Fruit fly (Drosophila melanogaster) whole organism, pupa: Measurements from ENCODE around the gene Pex23.

ENCODE experiments used
- CG10348 ChIP-seq: fragments of 200-800 bp; sonication (Bioruptor generic); IDR thresholded peaks from 2 replicates; pipeline ENCODE4 v1.3.6; 2022; ENCODE audit warnings: missing biosample characterization, missing genetic modification characterization
- CG12605 ChIP-seq: fragments of 200-800 bp; sonication (Bioruptor generic); IDR thresholded peaks from 2 replicates; pipeline ENCODE4 v1.3.6; 2022; ENCODE audit warnings: missing biosample characterization, missing genetic modification characterization
- CG13204 ChIP-seq: fragments of 200-800 bp; sonication (Bioruptor generic); optimal IDR thresholded peaks from 2 replicates; lab custom pipeline; 2018; ENCODE audit warnings: missing biosample characterization, mild to moderate bottlenecking, missing genetic modification characterization, moderate library complexity
- CG32121 ChIP-seq: fragments of 200-800 bp; sonication (Bioruptor generic); IDR thresholded peaks from 2 replicates; pipeline ENCODE4 v1.3.6; 2022; ENCODE audit warnings: missing biosample characterization, missing genetic modification characterization
- CG4496 ChIP-seq: fragments of 200-800 bp; sonication (Bioruptor generic); IDR thresholded peaks from 3 replicates; pipeline ENCODE4 v1.3.6; 2022; ENCODE audit warnings: missing biosample characterization, missing genetic modification characterization
- CG8159 ChIP-seq: fragments of 200-800 bp; sonication (Bioruptor generic); optimal IDR thresholded peaks from 3 replicates; lab custom pipeline; 2018; ENCODE audit warnings: missing biosample characterization, mild to moderate bottlenecking, missing genetic modification characterization, moderate library complexity
- CG8301 ChIP-seq: fragments of 200-800 bp; sonication (Bioruptor generic); optimal IDR thresholded peaks from 2 replicates; lab custom pipeline; 2018; ENCODE audit warnings: missing biosample characterization, mild to moderate bottlenecking, missing genetic modification characterization
- CG9948 ChIP-seq: fragments of 200-800 bp; sonication (Bioruptor generic); optimal IDR thresholded peaks from 2 replicates; lab custom pipeline; 2018; ENCODE audit warnings: missing biosample characterization, mild to moderate bottlenecking, missing genetic modification characterization, moderate library complexity
- D1 ChIP-seq: fragments of 200-800 bp; sonication (Bioruptor generic); optimal IDR thresholded peaks from 2 replicates; lab custom pipeline; 2018; ENCODE audit warnings: missing biosample characterization, mild to moderate bottlenecking, missing genetic modification characterization, moderate library complexity
- EcR ChIP-seq: fragments of 200-800 bp; sonication (Bioruptor generic); optimal IDR thresholded peaks from 3 replicates; lab custom pipeline; 2019; ENCODE audit warnings: missing biosample characterization, missing genetic modification characterization, mild to moderate bottlenecking, moderate library complexity, missing genetic modification reagents
- Ets98B ChIP-seq: fragments of 200-800 bp; sonication (Bioruptor generic); IDR thresholded peaks from 2 replicates; pipeline ENCODE4 v1.3.6; 2022; ENCODE audit warnings: missing biosample characterization, missing genetic modification characterization
- Pif1A ChIP-seq: fragments of 200-800 bp; sonication (Bioruptor generic); optimal IDR thresholded peaks from 3 replicates; lab custom pipeline; 2016; ENCODE audit warnings: missing biosample characterization, missing genetic modification characterization
- Snoo ChIP-seq: fragments of 200-800 bp; sonication (Bioruptor generic); optimal IDR thresholded peaks from 3 replicates; lab custom pipeline; 2017; ENCODE audit warnings: missing biosample characterization, mild to moderate bottlenecking, missing genetic modification characterization, inconsistent platforms
- fd96Ca ChIP-seq: fragments of 200-800 bp; sonication (Bioruptor generic); IDR thresholded peaks from 3 replicates; pipeline ENCODE4 v1.3.6; 2022; ENCODE audit warnings: missing biosample characterization, missing genetic modification characterization

dm6 chr3L:20275235-20275634 lies 26.7 kb downstream of the Pex23 start, which contains the start of gene CG17122:
- no peak for TF ChIP-seq EcR (GFP tag; lab: Kevin White, UChicago)
- TF ChIP-seq CG32121 (GFP tag; lab: Robert Waterston, UW) = no peak
- no peak for TF ChIP-seq CG12605 (GFP tag; lab: Robert Waterston, UW)
- no peak for TF ChIP-seq CG8159 (tag; lab: Kevin White, UChicago)
- no peak for TF ChIP-seq CG4496 (GFP tag; lab: Robert Waterston, UW)
- TF ChIP-seq Pif1A (GFP tag; lab: Kevin White, UChicago) = no peak
- TF ChIP-seq Snoo (tag; lab: Kevin White, UChicago) = no peak
- TF ChIP-seq D1 (tag; lab: Kevin White, UChicago) = no peak
- TF ChIP-seq CG8301 (tag; lab: Kevin White, UChicago) = no peak
- no peak for TF ChIP-seq CG13204
- no peak for TF ChIP-seq CG10348 (GFP tag; lab: Robert Waterston, UW)
- TF ChIP-seq CG9948 (tag; lab: Kevin White, UChicago) = no peak
- no peak for TF ChIP-seq Ets98B (GFP tag; lab: Robert Waterston, UW)
- no peak for TF ChIP-seq fd96Ca
